Worm (Caenorhabditis elegans): ENCODE results near the gene skr-4.

- no peak for TF ChIP-seq K12H6.12 (tag; optimal IDR thresholded peaks at IDR 0.05)
- no peak for TF ChIP-seq unc-62 (GFP tag; optimal IDR thresholded peaks at IDR 0.05)
- no peak for TF ChIP-seq mcd-1 (GFP tag; IDR thresholded peaks at IDR 0.05)
Observed at ce11 chrV:19922613-19923012, 1.4 kb upstream of the skr-4 start, which contains the start of gene Y60A3A.16.
